Worm (Caenorhabditis elegans): ENCODE measurements around the gene moc-5.

- no peak for TF ChIP-seq ceh-34 (tag; optimal IDR thresholded peaks at IDR 0.05)
- TF ChIP-seq F13H6.1 (tag; optimal IDR thresholded peaks at IDR 0.05), result no peak
- no peak for TF ChIP-seq ceh-6 (GFP tag; optimal IDR thresholded peaks at IDR 0.05)
- no peak for TF ChIP-seq unc-55 (GFP tag; optimal IDR thresholded peaks at IDR 0.05)
- no peak for TF ChIP-seq ceh-9 (tag; optimal IDR thresholded peaks at IDR 0.05)
- no peak for TF ChIP-seq ceh-14 (tag; optimal IDR thresholded peaks at IDR 0.05)
- TF ChIP-seq madf-2 (tag; optimal IDR thresholded peaks at IDR 0.05), result no peak
- no peak for TF ChIP-seq che-1 (tag; optimal IDR thresholded peaks at IDR 0.05)
- no peak for TF ChIP-seq lin-11 (tag; optimal IDR thresholded peaks at IDR 0.05)
- no peak for TF ChIP-seq C38D4.7 (GFP tag; optimal IDR thresholded peaks at IDR 0.05)
Observed at ce11 chrX:9523118-9523517, 42.7 kb downstream of the moc-5 start, which contains the start of gene C07B5.3.
